Fruit fly (Drosophila melanogaster) whole organism, embryonic: Measurements from ENCODE around the gene CG34041.

ENCODE experiments used
- Abd-B ChIP-seq: fragments of 200-800 bp; sonication (Bioruptor generic); optimal IDR thresholded peaks from 2 replicates; lab custom pipeline; 2018; ENCODE audit warnings: missing biosample characterization, mild to moderate bottlenecking, missing genetic modification characterization, moderate library complexity
- Awh ChIP-seq: fragments of 200-800 bp; sonication (Bioruptor generic); IDR thresholded peaks from 2 replicates; pipeline ENCODE4, ENCODE4 v1.3.6; 2022; ENCODE audit warnings: missing biosample characterization, missing genetic modification characterization
- Blimp-1 ChIP-seq: fragments of 200-800 bp; sonication (Bioruptor generic); optimal IDR thresholded peaks from 3 replicates; lab custom pipeline; 2018; ENCODE audit warnings: missing biosample characterization, missing genetic modification characterization, mild to moderate bottlenecking, moderate library complexity, missing genetic modification reagents
- CG10543 ChIP-seq: fragments of 200-800 bp; sonication (Bioruptor generic); optimal IDR thresholded peaks from 3 replicates; lab custom pipeline; 2017; ENCODE audit warnings: missing biosample characterization, mild to moderate bottlenecking, missing genetic modification characterization, moderate library complexity
- CG12104 ChIP-seq: fragments of 200-800 bp; sonication (Bioruptor generic); optimal IDR thresholded peaks from 3 replicates; lab custom pipeline; 2016; ENCODE audit warnings: missing biosample characterization, missing genetic modification characterization
- CG13894 ChIP-seq: fragments of 200-800 bp; sonication (Bioruptor generic); optimal IDR thresholded peaks from 3 replicates; lab custom pipeline; 2018; ENCODE audit warnings: missing biosample characterization, mild to moderate bottlenecking, missing genetic modification characterization, moderate library complexity
- CG1602 ChIP-seq: fragments of 200-800 bp; sonication (Bioruptor generic); optimal IDR thresholded peaks from 3 replicates; lab custom pipeline; 2016; ENCODE audit warnings: missing biosample characterization, missing genetic modification characterization
- CG17328 ChIP-seq: fragments of 200-800 bp; sonication (Bioruptor generic); IDR thresholded peaks from 2 replicates; pipeline ENCODE4 v1.3.6; 2022; ENCODE audit warnings: missing biosample characterization, missing genetic modification characterization
- CG3163 ChIP-seq: fragments of 200-800 bp; sonication (Bioruptor generic); optimal IDR thresholded peaks from 3 replicates; lab custom pipeline; 2016; ENCODE audit warnings: missing biosample characterization, missing genetic modification characterization
- CG34376 ChIP-seq: fragments of 200-800 bp; sonication (Bioruptor generic); optimal IDR thresholded peaks from 2 replicates; lab custom pipeline; 2018; ENCODE audit warnings: missing biosample characterization, mild to moderate bottlenecking, missing genetic modification characterization
- CG34422 ChIP-seq: fragments of 200-800 bp; sonication (Bioruptor generic); IDR thresholded peaks from 3 replicates; pipeline ENCODE4 v1.3.6; 2022; ENCODE audit warnings: missing biosample characterization, missing genetic modification characterization
- CG6683 ChIP-seq: fragments of 200-800 bp; sonication (Bioruptor generic); optimal IDR thresholded peaks from 2 replicates; lab custom pipeline; 2017; ENCODE audit warnings: missing biosample characterization, mild to moderate bottlenecking, missing genetic modification characterization, missing genetic modification reagents
- CG7357 ChIP-seq: fragments of 200-800 bp; sonication (Bioruptor generic); IDR thresholded peaks from 3 replicates; pipeline ENCODE4 v1.3.6; 2022; ENCODE audit warnings: missing biosample characterization, missing genetic modification characterization
- CG7839 ChIP-seq: fragments of 200-800 bp; sonication (Bioruptor generic); optimal IDR thresholded peaks from 3 replicates; lab custom pipeline; 2018; ENCODE audit warnings: missing biosample characterization, mild to moderate bottlenecking, missing genetic modification characterization, moderate library complexity
- CG8359 ChIP-seq: fragments of 200-800 bp; sonication (Bioruptor generic); optimal IDR thresholded peaks from 2 replicates; lab custom pipeline; 2017; ENCODE audit warnings: missing biosample characterization, mild to moderate bottlenecking, missing genetic modification characterization, borderline replicate concordance
- CG9727 ChIP-seq: fragments of 200-800 bp; sonication (Bioruptor generic); optimal IDR thresholded peaks from 3 replicates; lab custom pipeline; 2017; ENCODE audit warnings: missing biosample characterization, mild to moderate bottlenecking, missing genetic modification characterization
- CHES-1-like ChIP-seq: fragments of 200-800 bp; sonication (Bioruptor generic); optimal IDR thresholded peaks from 2 replicates; lab custom pipeline; 2016; ENCODE audit warnings: missing biosample characterization, missing genetic modification characterization
- Dek ChIP-seq: fragments of 200-800 bp; sonication (Bioruptor generic); optimal IDR thresholded peaks from 3 replicates; lab custom pipeline; 2019; ENCODE audit warnings: missing biosample characterization, mild to moderate bottlenecking, missing genetic modification characterization, moderate library complexity
- Dip2 ChIP-seq: fragments of 200-800 bp; sonication (Bioruptor generic); IDR thresholded peaks from 2 replicates; pipeline ENCODE4 v1.3.6; 2022; ENCODE audit warnings: missing biosample characterization, missing genetic modification characterization
- Fer3 ChIP-seq: fragments of 200-800 bp; sonication (Bioruptor generic); optimal IDR thresholded peaks from 2 replicates; lab custom pipeline; 2018; ENCODE audit warnings: missing biosample characterization, mild to moderate bottlenecking, missing genetic modification characterization, moderate library complexity
- H15 ChIP-seq: fragments of 200-800 bp; sonication (Bioruptor generic); IDR thresholded peaks from 3 replicates; pipeline ENCODE4 v1.3.6; 2022; ENCODE audit warnings: missing biosample characterization, missing genetic modification characterization
- H2.0 ChIP-seq: fragments of 200-800 bp; sonication (Bioruptor generic); IDR thresholded peaks from 2 replicates; pipeline ENCODE4 v1.3.6; 2022; ENCODE audit warnings: missing biosample characterization, missing genetic modification characterization
- HLH54F ChIP-seq: fragments of 200-800 bp; sonication (Bioruptor generic); optimal IDR thresholded peaks from 3 replicates; lab custom pipeline; 2016; ENCODE audit warnings: missing biosample characterization, missing genetic modification characterization
- Hey ChIP-seq: fragments of 200-800 bp; sonication (Bioruptor generic); optimal IDR thresholded peaks from 3 replicates; lab custom pipeline; 2018; ENCODE audit warnings: missing biosample characterization, mild to moderate bottlenecking, missing genetic modification characterization
- Hmr ChIP-seq: fragments of 200-800 bp; sonication (Bioruptor generic); optimal IDR thresholded peaks from 3 replicates; lab custom pipeline; 2017; ENCODE audit warnings: mild to moderate bottlenecking, missing biosample characterization, missing genetic modification reagents, missing genetic modification characterization
- Meics ChIP-seq: fragments of 200-800 bp; sonication (Bioruptor generic); optimal IDR thresholded peaks from 2 replicates; lab custom pipeline; 2017; ENCODE audit warnings: missing biosample characterization, mild to moderate bottlenecking, missing genetic modification characterization
- Nf-YC ChIP-seq: fragments of 200-800 bp; optimal IDR thresholded peaks from 3 replicates; lab custom pipeline; 2019; ENCODE audit warnings: missing biosample characterization, mild to moderate bottlenecking, missing genetic modification characterization, moderate library complexity
- PHDP ChIP-seq: fragments of 200-800 bp; sonication (Bioruptor generic); optimal IDR thresholded peaks from 3 replicates; lab custom pipeline; 2018; ENCODE audit warnings: missing biosample characterization, mild to moderate bottlenecking, missing genetic modification characterization, moderate library complexity
- Pdp1 ChIP-seq, 2 experiments: fragments of 200-800 bp; sonication (Bioruptor generic); optimal IDR thresholded peaks; 3 replicates each; lab custom pipeline; 2016; ENCODE audit warnings: missing biosample characterization in 2 of 2, missing genetic modification characterization in 2 of 2, mild to moderate bottlenecking in 1 of 2, moderate library complexity in 1 of 2
- Sry-β ChIP-seq: fragments of 200-800 bp; sonication (Bioruptor generic); optimal IDR thresholded peaks from 2 replicates; lab custom pipeline; 2018; ENCODE audit warnings: missing biosample characterization, mild to moderate bottlenecking, missing genetic modification characterization, moderate library complexity
- Xrp1 ChIP-seq: fragments of 200-800 bp; sonication (Bioruptor generic); IDR thresholded peaks from 2 replicates; pipeline ENCODE4 v1.3.6; 2022; ENCODE audit warnings: missing biosample characterization, missing genetic modification characterization
- abd-A ChIP-seq: fragments of 200-800 bp; sonication (Bioruptor generic); optimal IDR thresholded peaks from 3 replicates; lab custom pipeline; 2019; ENCODE audit warnings: missing biosample characterization, mild to moderate bottlenecking, missing genetic modification characterization, moderate library complexity
- br ChIP-seq: fragments of >200 bp; optimal IDR thresholded peaks from 2 replicates; lab custom pipeline; 2017
- cas ChIP-seq: fragments of 200-800 bp; sonication (Bioruptor generic); IDR thresholded peaks from 2 replicates; pipeline ENCODE4 v1.3.6; 2022; ENCODE audit warnings: missing biosample characterization, missing genetic modification characterization
- fd96Cb ChIP-seq: fragments of 200-800 bp; sonication (Bioruptor generic); optimal IDR thresholded peaks from 2 replicates; lab custom pipeline; 2018; ENCODE audit warnings: missing biosample characterization, mild to moderate bottlenecking, missing genetic modification characterization, moderate library complexity
- ftz-f1 ChIP-seq: fragments of 200-800 bp; sonication (Bioruptor generic); optimal IDR thresholded peaks from 2 replicates; lab custom pipeline; 2016; ENCODE audit warnings: missing biosample characterization, missing genetic modification characterization
- ham ChIP-seq: fragments of 200-800 bp; sonication (Bioruptor generic); IDR thresholded peaks from 2 replicates; pipeline ENCODE4 v1.3.6; 2022; ENCODE audit warnings: missing biosample characterization, missing genetic modification characterization
- hbn ChIP-seq: fragments of 200-800 bp; sonication (Bioruptor generic); IDR thresholded peaks from 2 replicates; pipeline ENCODE4 v1.3.6; 2022; ENCODE audit warnings: missing biosample characterization, missing genetic modification characterization; ENCODE audit not compliant: partially characterized antibody
- luna ChIP-seq: fragments of 200-800 bp; sonication (Bioruptor generic); optimal IDR thresholded peaks from 2 replicates; lab custom pipeline; 2016; ENCODE audit warnings: missing biosample characterization, missing genetic modification characterization
- mld ChIP-seq: fragments of 200-800 bp; sonication (Bioruptor generic); IDR thresholded peaks from 3 replicates; pipeline ENCODE4 v1.3.6; 2022; ENCODE audit warnings: missing biosample characterization, missing genetic modification characterization; ENCODE audit not compliant: partially characterized antibody
- onecut ChIP-seq: fragments of 200-800 bp; sonication (Bioruptor generic); IDR thresholded peaks from 2 replicates; pipeline ENCODE4 v1.3.6; 2022; ENCODE audit warnings: missing biosample characterization, missing genetic modification characterization
- otp ChIP-seq: fragments of 200-800 bp; sonication (Bioruptor generic); IDR thresholded peaks from 3 replicates; pipeline ENCODE4, ENCODE4 v1.3.6; 2022; ENCODE audit warnings: missing biosample characterization, missing genetic modification characterization
- pfk ChIP-seq: fragments of 200-800 bp; sonication (Bioruptor generic); optimal IDR thresholded peaks from 2 replicates; lab custom pipeline; 2018; ENCODE audit warnings: missing biosample characterization, mild to moderate bottlenecking, missing genetic modification characterization, moderate library complexity
- pnt ChIP-seq: fragments of 200-800 bp; sonication (Bioruptor generic); optimal IDR thresholded peaks from 3 replicates; lab custom pipeline; 2016; ENCODE audit warnings: missing biosample characterization, missing genetic modification characterization
- row ChIP-seq: fragments of 200-800 bp; sonication (Bioruptor generic); IDR thresholded peaks from 3 replicates; pipeline ENCODE4 v1.3.6; 2022; ENCODE audit warnings: missing biosample characterization, missing genetic modification characterization
- sens-2 ChIP-seq: fragments of 200-800 bp; sonication (Bioruptor generic); IDR thresholded peaks from 2 replicates; pipeline ENCODE4 v1.3.6; 2022; ENCODE audit warnings: missing biosample characterization, missing genetic modification characterization
- ssp ChIP-seq: fragments of 200-800 bp; sonication (Bioruptor generic); IDR thresholded peaks from 2 replicates; pipeline ENCODE4 v1.3.6; 2022; ENCODE audit warnings: missing biosample characterization, missing genetic modification characterization
- tap ChIP-seq: fragments of 200-800 bp; optimal IDR thresholded peaks from 3 replicates; lab custom pipeline; 2019; ENCODE audit warnings: missing biosample characterization, mild to moderate bottlenecking, missing genetic modification characterization, moderate library complexity
- tll ChIP-seq, 2 experiments: fragments of 200-800 bp in 1 of 2; fragments of >200 bp in 1 of 2; sonication (Bioruptor generic) in 1 of 2; optimal IDR thresholded peaks; 2 replicates each; lab custom pipeline; 2017 to 2019; ENCODE audit warnings: missing biosample characterization in 2 of 2, missing genetic modification characterization in 2 of 2, mild to moderate bottlenecking in 1 of 2, moderate library complexity in 1 of 2
- usp ChIP-seq: fragments of >200 bp; optimal IDR thresholded peaks from 2 replicates; lab custom pipeline; 2017; ENCODE audit warnings: missing biosample characterization, missing genetic modification characterization
- vvl ChIP-seq: fragments of 200-800 bp; sonication (Bioruptor generic); IDR thresholded peaks from 2 replicates; pipeline ENCODE4 v1.3.6; 2022; ENCODE audit warnings: missing biosample characterization, missing genetic modification characterization
- wek ChIP-seq: fragments of 200-800 bp; sonication (Bioruptor generic); optimal IDR thresholded peaks from 3 replicates; lab custom pipeline; 2018; ENCODE audit warnings: missing biosample characterization, mild to moderate bottlenecking, missing genetic modification characterization, moderate library complexity

Gene CG34041

DNA sequence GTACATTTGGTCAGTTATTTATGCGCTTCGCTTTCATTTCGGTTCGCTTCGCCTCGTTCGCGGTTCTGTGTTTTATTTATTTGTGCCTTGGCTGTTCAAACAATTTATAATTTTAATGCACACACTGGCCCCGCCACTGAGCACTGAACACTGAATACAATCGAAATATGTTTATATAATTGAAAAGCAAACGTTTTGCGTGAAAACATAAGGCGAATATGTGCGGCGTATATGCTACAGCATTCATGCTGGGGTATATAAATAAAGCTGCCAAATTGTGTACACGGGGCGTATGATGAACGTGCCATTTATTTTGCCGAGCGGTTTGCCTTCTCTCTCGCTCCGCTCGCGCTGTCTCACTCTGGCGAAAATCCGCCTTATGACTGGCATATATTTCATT is 29.1 kb downstream of the CG34041 start (continued):
- no peak for TF ChIP-seq ssp (GFP tag; lab: Robert Waterston, UW)
- TF ChIP-seq Fer3 (tag; lab: Kevin White, UChicago): no peak
- TF ChIP-seq Hmr (GFP tag; lab: Kevin White, UChicago): peak; percentile 23
- no peak for TF ChIP-seq Hey (tag; lab: Kevin White, UChicago)
- peak in 1 of 2 experiments; percentile 52 for TF ChIP-seq Pdp1 (GFP tag; optimal IDR thresholded peaks at IDR 0.05; lab: Kevin White, UChicago)
- no peak for TF ChIP-seq ham (GFP tag; lab: Robert Waterston, UW)
- TF ChIP-seq pfk: no peak
- no peak for TF ChIP-seq wek (GFP tag; lab: Kevin White, UChicago)
- no peak for TF ChIP-seq CG34376 (GFP tag; lab: Kevin White, UChicago)
- no peak for TF ChIP-seq Dek
- TF ChIP-seq CG10543: peak; percentile 63
- TF ChIP-seq Abd-B (GFP tag; lab: Kevin White, UChicago): no peak
- TF ChIP-seq HLH54F: no peak
- no peak for TF ChIP-seq CG6683 (GFP tag; lab: Kevin White, UChicago)
- TF ChIP-seq pnt (GFP tag; lab: Kevin White, UChicago): no peak
- no peak for TF ChIP-seq otp (GFP tag; lab: Robert Waterston, UW)
- TF ChIP-seq row (GFP tag; lab: Robert Waterston, UW): no peak
- TF ChIP-seq CG7357 (GFP tag; lab: Robert Waterston, UW): no peak
- TF ChIP-seq abd-A: peak; percentile 31
- no peak for TF ChIP-seq CG13894 (tag; lab: Kevin White, UChicago)
- no peak for TF ChIP-seq Awh (GFP tag; lab: Robert Waterston, UW)
- no peak for TF ChIP-seq br (lab: Kevin White, UChicago)
- no peak for TF ChIP-seq Blimp-1 (GFP tag; lab: Kevin White, UChicago)
- no peak for TF ChIP-seq onecut (GFP tag; lab: Robert Waterston, UW)
- no peak for TF ChIP-seq Xrp1 (GFP tag; lab: Robert Waterston, UW)
- TF ChIP-seq luna: no peak
- TF ChIP-seq mld (GFP tag; lab: Robert Waterston, UW): no peak

DNA sequence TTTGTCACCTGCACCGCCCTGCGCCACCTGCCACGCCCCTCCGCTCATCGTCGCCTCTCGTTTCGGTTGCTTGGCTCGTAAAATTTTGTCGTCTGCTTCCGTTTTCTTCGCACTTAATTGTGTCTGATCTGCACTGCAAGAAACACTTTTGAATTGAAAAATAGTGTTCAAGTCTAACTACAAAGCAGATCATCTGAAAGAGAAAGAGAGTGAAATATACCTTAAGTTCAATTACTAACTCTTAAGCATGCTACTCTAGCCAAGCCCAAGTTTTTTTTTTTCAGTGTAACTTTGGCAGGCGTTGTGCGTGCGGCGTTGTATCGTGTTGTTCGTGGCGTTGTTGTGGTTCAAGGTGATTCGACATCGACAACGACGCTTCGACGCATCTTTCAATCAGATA is 32.4 kb downstream of the CG34041 start:
- TF ChIP-seq H15 (GFP tag; lab: Robert Waterston, UW) (peak; percentile 91), PHDP (tag; lab: Kevin White, UChicago) (peak; percentile 93), vvl (GFP tag; lab: Robert Waterston, UW) (peak; percentile 96), hbn (GFP tag; lab: Robert Waterston, UW) (no peak), Sry-β (GFP tag; lab: Kevin White, UChicago) (no peak), cas (peak; percentile 83), Meics (GFP tag; lab: Kevin White, UChicago) (peak; percentile 93), ftz-f1 (GFP tag; lab: Kevin White, UChicago) (peak; percentile 73), fd96Cb (tag; lab: Kevin White, UChicago) (peak; percentile 91), CG3163 (peak; percentile 67), Abd-B (GFP tag; lab: Kevin White, UChicago) (peak; percentile 93), tll (GFP tag; optimal IDR thresholded peaks at IDR 0.05; lab: Kevin White, UChicago) (no peak), Nf-YC (tag; lab: Kevin White, UChicago) (peak; percentile 68), usp (GFP tag; lab: Kevin White, UChicago) (no peak), H2.0 (peak; percentile 94), CHES-1-like (GFP tag; lab: Kevin White, UChicago) (peak; percentile 89), CG12104 (GFP tag; lab: Kevin White, UChicago) (peak; percentile 88), CG7839 (tag; lab: Kevin White, UChicago) (peak; percentile 95), CG17328 (GFP tag; lab: Robert Waterston, UW) (peak; percentile 93), Dip2 (GFP tag; lab: Robert Waterston, UW) (no peak), tap (peak; percentile 83), CG1602 (GFP tag; lab: Kevin White, UChicago) (peak; percentile 87), CG34422 (peak; percentile 94), CG9727 (GFP tag; lab: Kevin White, UChicago) (peak; percentile 88), CG8359 (peak; percentile 71), sens-2 (GFP tag; lab: Robert Waterston, UW) (peak; percentile 86)
